Fruit fly (Drosophila melanogaster) S2 (cell line): Measurements from ENCODE around the gene wkd.

Source experiments
- CG8478 ChIP-seq: fragments of >200 bp; optimal IDR thresholded peaks from 2 replicates; lab custom pipeline; 2018
- CTCF ChIP-seq, 2 experiments: fragments of >200 bp; optimal IDR thresholded peaks; 2 replicates each; lab custom pipeline; 2018

DNA sequence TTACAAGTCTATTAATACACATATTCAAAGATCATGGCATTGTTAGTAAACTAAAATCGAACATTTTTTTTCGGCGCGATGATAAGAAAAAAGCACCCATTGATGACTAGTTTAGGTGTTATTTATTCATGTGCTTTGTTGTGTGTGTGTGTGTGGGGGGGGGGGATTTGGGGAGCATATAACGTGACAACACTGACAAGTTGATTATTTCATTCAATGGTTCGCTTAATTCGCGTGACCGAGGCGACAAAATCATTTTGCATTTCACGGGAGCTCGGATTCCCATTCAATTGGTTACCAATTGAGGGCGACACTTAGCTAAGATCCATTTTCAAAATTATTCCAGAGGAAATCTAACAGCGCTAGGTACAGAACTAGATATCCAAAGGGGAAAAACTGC is 11.4 kb upstream of the wkd start:
- no peak for TF ChIP-seq CG8478
- no peak for TF ChIP-seq CTCF (optimal IDR thresholded peaks at IDR 0.05; lab: Kevin White, UChicago)
